Fruit fly (Drosophila melanogaster) whole organism, embryonic: Measurements from ENCODE around the gene CG7601.

Source experiments
- Asciz ChIP-seq: fragments of 200-800 bp; sonication (Bioruptor generic); optimal IDR thresholded peaks from 2 replicates; lab custom pipeline; 2017; ENCODE audit warnings: missing biosample characterization, mild to moderate bottlenecking, missing genetic modification characterization, missing genetic modification reagents
- CG1529 ChIP-seq: fragments of 200-800 bp; sonication (Bioruptor generic); optimal IDR thresholded peaks from 3 replicates; lab custom pipeline; 2018; ENCODE audit warnings: missing biosample characterization, missing genetic modification characterization
- CG6765 ChIP-seq: fragments of 200-800 bp; sonication (Bioruptor generic); optimal IDR thresholded peaks from 3 replicates; lab custom pipeline; 2017; ENCODE audit warnings: missing biosample characterization, mild to moderate bottlenecking, missing genetic modification characterization
- Poxn ChIP-seq: fragments of 200-800 bp; sonication (Bioruptor generic); IDR thresholded peaks from 2 replicates; pipeline ENCODE4 v1.3.6; 2022; ENCODE audit warnings: missing biosample characterization, missing genetic modification characterization
- jumu ChIP-seq: fragments of 200-800 bp; sonication (Bioruptor generic); optimal IDR thresholded peaks from 3 replicates; lab custom pipeline; 2016; ENCODE audit warnings: missing biosample characterization, missing genetic modification characterization
- onecut ChIP-seq: fragments of 200-800 bp; sonication (Bioruptor generic); IDR thresholded peaks from 2 replicates; pipeline ENCODE4 v1.3.6; 2022; ENCODE audit warnings: missing biosample characterization, missing genetic modification characterization

DNA sequence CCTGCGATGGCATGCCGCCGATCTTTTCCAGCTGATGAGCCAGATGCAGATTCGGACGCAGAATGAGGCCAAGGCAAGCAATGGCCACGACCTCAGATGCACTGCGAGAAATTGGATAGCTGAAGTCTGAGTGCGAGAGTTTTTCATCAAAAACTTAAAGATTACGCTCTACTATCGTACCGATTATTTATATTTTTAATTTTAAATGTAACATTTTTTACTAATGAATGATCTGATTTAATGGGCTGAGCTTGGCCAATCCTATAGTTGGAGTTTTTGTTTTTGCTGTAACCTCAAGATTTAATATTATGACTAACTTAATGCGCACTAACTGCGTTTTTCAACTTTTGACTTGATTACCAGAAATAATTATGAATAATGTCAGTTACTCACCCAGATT, 25.8 kb upstream of the CG7601 start:
- TF ChIP-seq CG6765 (GFP tag; lab: Kevin White, UChicago) = no peak
- no peak for TF ChIP-seq onecut
- TF ChIP-seq Poxn (GFP tag; lab: Robert Waterston, UW) = no peak
- no peak for TF ChIP-seq jumu (GFP tag; lab: Kevin White, UChicago)
- no peak for TF ChIP-seq Asciz
- TF ChIP-seq CG1529 (GFP tag; lab: Kevin White, UChicago) = no peak
